Fruit fly (Drosophila melanogaster) whole organism, embryonic: ENCODE data around the gene Nprl3.

ENCODE experiments used
- Atf-2 ChIP-seq: fragments of 200-800 bp; sonication (Bioruptor generic); optimal IDR thresholded peaks from 2 replicates; lab custom pipeline; 2016; ENCODE audit warnings: missing biosample characterization, missing genetic modification characterization
- CG12219 ChIP-seq: fragments of 200-800 bp; sonication (Bioruptor generic); optimal IDR thresholded peaks from 3 replicates; lab custom pipeline; 2018; ENCODE audit warnings: missing biosample characterization, mild to moderate bottlenecking, missing genetic modification characterization
- CG1233 ChIP-seq: fragments of 200-800 bp; sonication (Bioruptor generic); optimal IDR thresholded peaks from 4 replicates; lab custom pipeline; 2018; ENCODE audit warnings: missing biosample characterization, mild to moderate bottlenecking, missing genetic modification characterization
- CG12744 ChIP-seq: fragments of 200-800 bp; sonication (Bioruptor generic); optimal IDR thresholded peaks from 2 replicates; lab custom pipeline; 2016; ENCODE audit warnings: missing biosample characterization, missing genetic modification characterization
- CG13424 ChIP-seq: fragments of 200-800 bp; sonication (Bioruptor generic); optimal IDR thresholded peaks from 2 replicates; lab custom pipeline; 2019; ENCODE audit warnings: missing biosample characterization, mild to moderate bottlenecking, missing genetic modification characterization, moderate library complexity
- CG14965 ChIP-seq: fragments of 200-800 bp; sonication (Bioruptor generic); optimal IDR thresholded peaks from 2 replicates; lab custom pipeline; 2016; ENCODE audit warnings: missing biosample characterization, missing genetic modification characterization, borderline replicate concordance
- CG16815 ChIP-seq: fragments of 200-800 bp; sonication (Bioruptor generic); optimal IDR thresholded peaks from 3 replicates; lab custom pipeline; 2017; ENCODE audit warnings: missing biosample characterization, mild to moderate bottlenecking, missing genetic modification characterization
- CG30403 ChIP-seq: fragments of 200-800 bp; sonication (Bioruptor generic); optimal IDR thresholded peaks from 3 replicates; lab custom pipeline; 2016; ENCODE audit warnings: missing biosample characterization, missing genetic modification characterization
- CG32532 ChIP-seq: fragments of 200-800 bp; sonication (Bioruptor generic); IDR thresholded peaks from 2 replicates; pipeline ENCODE4 v1.3.6; 2022; ENCODE audit warnings: missing biosample characterization, missing genetic modification characterization
- CG3995 ChIP-seq: fragments of 200-800 bp; sonication (Bioruptor generic); optimal IDR thresholded peaks from 3 replicates; lab custom pipeline; 2016; ENCODE audit warnings: missing biosample characterization, missing genetic modification characterization
- CG4328 ChIP-seq: fragments of 200-800 bp; sonication (Bioruptor generic); optimal IDR thresholded peaks from 3 replicates; lab custom pipeline; 2017; ENCODE audit warnings: missing biosample characterization, missing genetic modification reagents, missing genetic modification characterization
- CG4854 ChIP-seq: fragments of 200-800 bp; sonication (Bioruptor generic); optimal IDR thresholded peaks from 2 replicates; lab custom pipeline; 2016; ENCODE audit warnings: missing biosample characterization, missing genetic modification characterization, inconsistent platforms
- CG7357 ChIP-seq: fragments of 200-800 bp; sonication (Bioruptor generic); IDR thresholded peaks from 3 replicates; pipeline ENCODE4 v1.3.6; 2022; ENCODE audit warnings: missing biosample characterization, missing genetic modification characterization
- CG7372 ChIP-seq: fragments of 200-800 bp; sonication (Bioruptor generic); IDR thresholded peaks from 2 replicates; pipeline ENCODE4 v1.3.6; 2022; ENCODE audit warnings: missing biosample characterization, missing genetic modification characterization
- CG7839 ChIP-seq: fragments of 200-800 bp; sonication (Bioruptor generic); optimal IDR thresholded peaks from 3 replicates; lab custom pipeline; 2018; ENCODE audit warnings: missing biosample characterization, mild to moderate bottlenecking, missing genetic modification characterization, moderate library complexity
- CG7963 ChIP-seq: fragments of 200-800 bp; sonication (Bioruptor generic); IDR thresholded peaks from 3 replicates; pipeline ENCODE4 v1.3.6; 2022; ENCODE audit warnings: missing biosample characterization, missing genetic modification characterization; ENCODE audit not compliant: partially characterized antibody
- CG8359 ChIP-seq: fragments of 200-800 bp; sonication (Bioruptor generic); optimal IDR thresholded peaks from 2 replicates; lab custom pipeline; 2017; ENCODE audit warnings: missing biosample characterization, mild to moderate bottlenecking, missing genetic modification characterization, borderline replicate concordance
- CG8924 ChIP-seq: fragments of 200-800 bp; optimal IDR thresholded peaks from 3 replicates; lab custom pipeline; 2019; ENCODE audit warnings: missing biosample characterization, mild to moderate bottlenecking, missing genetic modification characterization, moderate library complexity
- CG9437 ChIP-seq: fragments of 200-800 bp; sonication (Bioruptor generic); optimal IDR thresholded peaks from 2 replicates; lab custom pipeline; 2018; ENCODE audit warnings: missing biosample characterization, mild to moderate bottlenecking, missing genetic modification characterization
- CTCF ChIP-seq: fragments of 200-800 bp; sonication (Bioruptor generic); optimal IDR thresholded peaks from 2 replicates; lab custom pipeline; 2017; ENCODE audit warnings: missing biosample characterization, mild to moderate bottlenecking, missing genetic modification characterization, moderate library complexity
- Dek ChIP-seq: fragments of 200-800 bp; sonication (Bioruptor generic); optimal IDR thresholded peaks from 3 replicates; lab custom pipeline; 2019; ENCODE audit warnings: missing biosample characterization, mild to moderate bottlenecking, missing genetic modification characterization, moderate library complexity
- HLHmδ ChIP-seq: fragments of 200-800 bp; sonication (Bioruptor generic); optimal IDR thresholded peaks from 2 replicates; lab custom pipeline; 2018; ENCODE audit warnings: missing biosample characterization, mild to moderate bottlenecking, missing genetic modification characterization, moderate library complexity
- Hand ChIP-seq: fragments of 200-800 bp; sonication (Bioruptor generic); optimal IDR thresholded peaks from 2 replicates; lab custom pipeline; 2017; ENCODE audit warnings: mild to moderate bottlenecking, missing biosample characterization, missing genetic modification reagents, missing genetic modification characterization
- HmgZ ChIP-seq: fragments of 200-800 bp; sonication (Bioruptor generic); optimal IDR thresholded peaks from 2 replicates; lab custom pipeline; 2018; ENCODE audit warnings: missing biosample characterization, mild to moderate bottlenecking, missing genetic modification characterization
- Hsf ChIP-seq: fragments of 200-800 bp; sonication (Bioruptor generic); optimal IDR thresholded peaks from 3 replicates; lab custom pipeline; 2016; ENCODE audit warnings: missing biosample characterization, missing genetic modification characterization
- Kr ChIP-seq: fragments of 200-800 bp; sonication (Bioruptor generic); optimal IDR thresholded peaks from 2 replicates; lab custom pipeline; 2017; ENCODE audit warnings: missing biosample characterization, mild to moderate bottlenecking, missing genetic modification characterization
- Lim3 ChIP-seq: fragments of 200-800 bp; sonication (Bioruptor generic); IDR thresholded peaks from 2 replicates; pipeline ENCODE4 v1.3.6; 2022; ENCODE audit warnings: missing biosample characterization, missing genetic modification characterization
- Med ChIP-seq: fragments of 200-800 bp; sonication (Bioruptor generic); peaks from one replicate; lab custom pipeline; 2016; ENCODE audit warnings: missing biosample characterization, missing genetic modification characterization, mild to moderate bottlenecking, inconsistent platforms, moderate library complexity
- Neu2 ChIP-seq: fragments of 200-800 bp; sonication (Bioruptor generic); optimal IDR thresholded peaks from 3 replicates; lab custom pipeline; 2016; ENCODE audit warnings: missing biosample characterization, missing genetic modification characterization, borderline replicate concordance
- Nf-YC ChIP-seq: fragments of 200-800 bp; optimal IDR thresholded peaks from 3 replicates; lab custom pipeline; 2019; ENCODE audit warnings: missing biosample characterization, mild to moderate bottlenecking, missing genetic modification characterization, moderate library complexity
- Stat92E ChIP-seq, 3 experiments: fragments of >200 bp in 2 of 3; fragments of 200-800 bp in 1 of 3; sonication (Bioruptor generic) in 1 of 3; optimal IDR thresholded peaks; 2 replicates each; lab custom pipeline; 2017 to 2019; ENCODE audit warnings: missing biosample characterization in 3 of 3, missing genetic modification characterization in 3 of 3, mild to moderate bottlenecking in 1 of 3, moderate library complexity in 1 of 3
- ap ChIP-seq: fragments of 200-800 bp; sonication (Bioruptor generic); IDR thresholded peaks from 2 replicates; pipeline ENCODE4 v1.3.6; 2022; ENCODE audit warnings: missing biosample characterization, missing genetic modification characterization
- ara ChIP-seq: fragments of 200-800 bp; sonication (Bioruptor generic); IDR thresholded peaks from 2 replicates; pipeline ENCODE4 v1.3.6; 2022; ENCODE audit warnings: missing biosample characterization, missing genetic modification characterization
- bigmax ChIP-seq: fragments of 200-800 bp; sonication (Bioruptor generic); optimal IDR thresholded peaks from 2 replicates; lab custom pipeline; 2018; ENCODE audit warnings: missing biosample characterization, mild to moderate bottlenecking, missing genetic modification characterization
- dpn ChIP-seq, 2 experiments: fragments of 200-800 bp; sonication (Bioruptor generic); optimal IDR thresholded peaks; 3 replicates each; lab custom pipeline; 2016; ENCODE audit warnings: missing biosample characterization in 2 of 2, missing genetic modification characterization in 2 of 2
- ewg ChIP-seq: fragments of 200-800 bp; sonication (Bioruptor generic); optimal IDR thresholded peaks from 3 replicates; lab custom pipeline; 2017; ENCODE audit warnings: mild to moderate bottlenecking, missing biosample characterization, missing genetic modification reagents, missing genetic modification characterization
- fru ChIP-seq: fragments of >200 bp; optimal IDR thresholded peaks from 2 replicates; lab custom pipeline; 2017
- gsb ChIP-seq: fragments of 200-800 bp; sonication (Bioruptor generic); IDR thresholded peaks from 2 replicates; pipeline ENCODE4 v1.3.6; 2022; ENCODE audit warnings: missing biosample characterization, missing genetic modification characterization
- kay ChIP-seq: fragments of 200-800 bp; sonication (Bioruptor generic); optimal IDR thresholded peaks from 2 replicates; lab custom pipeline; 2016; ENCODE audit warnings: missing biosample characterization, missing genetic modification characterization
- knrl ChIP-seq: fragments of 200-800 bp; sonication (Bioruptor generic); IDR thresholded peaks from 3 replicates; pipeline ENCODE4 v1.3.6; 2022; ENCODE audit warnings: missing biosample characterization, missing genetic modification characterization; ENCODE audit not compliant: partially characterized antibody
- mld ChIP-seq: fragments of 200-800 bp; sonication (Bioruptor generic); IDR thresholded peaks from 3 replicates; pipeline ENCODE4 v1.3.6; 2022; ENCODE audit warnings: missing biosample characterization, missing genetic modification characterization; ENCODE audit not compliant: partially characterized antibody
- nerfin-2 ChIP-seq: fragments of 200-800 bp; sonication (Bioruptor generic); IDR thresholded peaks from 2 replicates; pipeline ENCODE4 v1.3.6; 2022; ENCODE audit warnings: missing biosample characterization, missing genetic modification characterization; ENCODE audit not compliant: partially characterized antibody
- nmo ChIP-seq: fragments of 200-800 bp; sonication (Bioruptor generic); optimal IDR thresholded peaks from 2 replicates; lab custom pipeline; 2018; ENCODE audit warnings: missing biosample characterization, mild to moderate bottlenecking, missing genetic modification characterization, moderate library complexity
- onecut ChIP-seq: fragments of 200-800 bp; sonication (Bioruptor generic); IDR thresholded peaks from 2 replicates; pipeline ENCODE4 v1.3.6; 2022; ENCODE audit warnings: missing biosample characterization, missing genetic modification characterization
- salm ChIP-seq: fragments of 200-800 bp; sonication (Bioruptor generic); optimal IDR thresholded peaks from 2 replicates; lab custom pipeline; 2018; ENCODE audit warnings: missing biosample characterization, mild to moderate bottlenecking, missing genetic modification characterization
- schlank ChIP-seq: fragments of 200-800 bp; sonication (Bioruptor generic); optimal IDR thresholded peaks from 2 replicates; lab custom pipeline; 2018; ENCODE audit warnings: missing biosample characterization, mild to moderate bottlenecking, missing genetic modification characterization
- toy ChIP-seq: fragments of 200-800 bp; sonication (Bioruptor generic); IDR thresholded peaks from 2 replicates; pipeline ENCODE4 v1.3.6; 2022; ENCODE audit warnings: missing biosample characterization, missing genetic modification characterization
- unc-4 ChIP-seq: fragments of 200-800 bp; sonication (Bioruptor generic); IDR thresholded peaks from 2 replicates; pipeline ENCODE4 v1.3.6; 2022; ENCODE audit warnings: missing biosample characterization, missing genetic modification characterization; ENCODE audit not compliant: partially characterized antibody
- usp ChIP-seq: fragments of >200 bp; optimal IDR thresholded peaks from 2 replicates; lab custom pipeline; 2017; ENCODE audit warnings: missing biosample characterization, missing genetic modification characterization
- vfl ChIP-seq: fragments of 200-800 bp; sonication (Bioruptor generic); optimal IDR thresholded peaks from 2 replicates; lab custom pipeline; 2016; ENCODE audit warnings: missing biosample characterization, missing genetic modification characterization
- wek ChIP-seq: fragments of 200-800 bp; sonication (Bioruptor generic); optimal IDR thresholded peaks from 3 replicates; lab custom pipeline; 2018; ENCODE audit warnings: missing biosample characterization, mild to moderate bottlenecking, missing genetic modification characterization, moderate library complexity

Gene Nprl3

dm6 chr3L:14036867-14037313, 35.2 kb upstream of the Nprl3 start, which contains the start of gene Hsp110 (continued):
- TF ChIP-seq nerfin-2 (peak; percentile 98), dpn (GFP tag; optimal IDR thresholded peaks at IDR 0.05; lab: Kevin White, UChicago) (no peak), Lim3 (GFP tag; lab: Robert Waterston, UW) (no peak), CG4328 (GFP tag; lab: Kevin White, UChicago) (no peak), ewg (GFP tag; lab: Kevin White, UChicago) (no peak), salm (tag; lab: Kevin White, UChicago) (no peak), Nf-YC (tag; lab: Kevin White, UChicago) (peak; percentile 32), ap (GFP tag; lab: Robert Waterston, UW) (no peak), fru (lab: Kevin White, UChicago) (no peak), kay (GFP tag; lab: Kevin White, UChicago) (no peak), Hand (GFP tag; lab: Kevin White, UChicago) (peak; percentile 16), HmgZ (tag; lab: Kevin White, UChicago) (peak; percentile 67), toy (GFP tag; lab: Robert Waterston, UW) (no peak), Dek (tag; lab: Kevin White, UChicago) (peak; percentile 37), onecut (GFP tag; lab: Robert Waterston, UW) (peak; percentile 66), Kr (GFP tag; lab: Kevin White, UChicago) (no peak), CG1233 (GFP tag; lab: Kevin White, UChicago) (no peak), HLHmδ (GFP tag; lab: Kevin White, UChicago) (no peak), bigmax (GFP tag; lab: Kevin White, UChicago) (peak; percentile 76), gsb (GFP tag; lab: Robert Waterston, UW) (no peak), CG7963 (peak; percentile 98), schlank (tag; lab: Kevin White, UChicago) (no peak), ara (GFP tag; lab: Robert Waterston, UW) (no peak), Med (GFP tag; lab: Kevin White, UChicago) (peak; percentile 89), CG30403 (GFP tag; lab: Kevin White, UChicago) (peak; percentile 11), usp (GFP tag; lab: Kevin White, UChicago) (no peak), unc-4 (GFP tag; lab: Robert Waterston, UW) (peak; percentile 99), CG13424 (tag; lab: Kevin White, UChicago) (peak; percentile 3), Hsf (no peak), nmo (peak; percentile 53), CG7839 (tag; lab: Kevin White, UChicago) (peak; percentile 37), wek (no peak), CG32532 (GFP tag; lab: Robert Waterston, UW) (peak; percentile 53), CG14965 (GFP tag; lab: Kevin White, UChicago) (no peak), Neu2 (no peak), CG7372 (no peak), knrl (GFP tag; lab: Robert Waterston, UW) (peak; percentile 99), CG8924 (tag; lab: Kevin White, UChicago) (peak; percentile 22), CG16815 (GFP tag; lab: Kevin White, UChicago) (no peak), mld (GFP tag; lab: Robert Waterston, UW) (peak; percentile 99), vfl (no peak), CG12219 (GFP tag; lab: Kevin White, UChicago) (no peak), CG7357 (GFP tag; lab: Robert Waterston, UW) (no peak), CTCF (GFP tag; lab: Kevin White, UChicago) (peak; percentile 9), CG4854 (GFP tag; lab: Kevin White, UChicago) (no peak), CG12744 (GFP tag; lab: Kevin White, UChicago) (no peak), Atf-2 (GFP tag; lab: Kevin White, UChicago) (no peak), CG3995 (peak; percentile 3), Stat92E (GFP tag; optimal IDR thresholded peaks at IDR 0.05; lab: Kevin White, UChicago) (peak in 1 of 3 experiments; percentile 14), CG9437 (no peak), CG8359 (GFP tag; lab: Kevin White, UChicago) (no peak)
